Worm (Caenorhabditis elegans) whole organism, L4 larva: ENCODE data around the gene pdfr-1.
"Not testable (repeated sequence)": the region's sequence is repeated elsewhere in the genome, so short reads cannot be mapped to it uniquely, and the experiment has no call there.

Experiments
- D1046.2 ChIP-seq: fragments of 200-800 bp; sonication (Bioruptor generic); IDR thresholded peaks from 2 replicates; pipeline ENCODE4 v1.3.6; 2022; ENCODE audit warnings: missing genetic modification characterization, missing compliant biosample characterization
- F26F4.8 ChIP-seq: fragments of 200-800 bp; sonication (Bioruptor generic); conservative IDR thresholded peaks from 2 replicates; pipeline ENCODE4 v1.3.6; 2022; ENCODE audit warnings: missing genetic modification characterization, missing compliant biosample characterization
- F44E2.7 ChIP-seq: fragments of 200-800 bp; sonication (Bioruptor generic); IDR thresholded peaks from 2 replicates; pipeline ENCODE4 v2.1.2; 2022; ENCODE audit warnings: missing genetic modification characterization, missing compliant biosample characterization
- Y48G9A.11 ChIP-seq: fragments of 200-800 bp; sonication (Bioruptor generic); IDR thresholded peaks from 2 replicates; pipeline ENCODE4 v1.3.6; 2022; ENCODE audit warnings: missing genetic modification reagents, missing genetic modification characterization, missing compliant biosample characterization
- Y75B8A.6 ChIP-seq: fragments of 200-800 bp; sonication (Bioruptor generic); IDR thresholded peaks from 2 replicates; pipeline ENCODE4 v1.3.6; 2022; ENCODE audit warnings: missing genetic modification reagents, missing genetic modification characterization, missing compliant biosample characterization
- ZK337.2 ChIP-seq: fragments of 200-800 bp; sonication (Bioruptor generic); IDR thresholded peaks from 2 replicates; pipeline ENCODE4 v1.3.6; 2022; ENCODE audit warnings: missing genetic modification reagents, missing genetic modification characterization, missing compliant biosample characterization
- attf-4 ChIP-seq: sonication (generic microtip); optimal IDR thresholded peaks from 3 replicates; lab custom pipeline; 2017; ENCODE audit warnings: missing biosample characterization, missing genetic modification characterization
- ceh-20 ChIP-seq: fragments of 200-800 bp; sonication (Bioruptor generic); IDR thresholded peaks from 2 replicates; pipeline ENCODE4 v1.3.6; 2022; ENCODE audit warnings: missing genetic modification reagents, missing genetic modification characterization, missing compliant biosample characterization
- ceh-44 ChIP-seq: fragments of 200-800 bp; sonication (Bioruptor generic); IDR thresholded peaks from 2 replicates; pipeline ENCODE4 v1.3.6; 2022; ENCODE audit warnings: missing genetic modification reagents, missing genetic modification characterization, missing compliant biosample characterization
- ces-1 ChIP-seq: fragments of 150-350 bp; sonication (generic microtip); optimal IDR thresholded peaks from 4 replicates; lab custom pipeline; 2014; ENCODE audit warnings: missing biosample characterization, missing genetic modification reagents, missing genetic modification characterization
- ctbp-1 ChIP-seq: fragments of 200-800 bp; sonication (Bioruptor generic); IDR thresholded peaks from 2 replicates; pipeline ENCODE4 v1.3.6; 2022; ENCODE audit warnings: missing genetic modification reagents, missing genetic modification characterization, missing compliant biosample characterization
- dmd-6 ChIP-seq: fragments of 200-800 bp; sonication (Bioruptor generic); IDR thresholded peaks from 2 replicates; pipeline ENCODE4 v1.3.6; 2022; ENCODE audit warnings: missing genetic modification reagents, missing genetic modification characterization, missing compliant biosample characterization
- dmd-9 ChIP-seq: fragments of 200-800 bp; sonication (Bioruptor generic); IDR thresholded peaks from 2 replicates; pipeline ENCODE4 v1.3.6; 2022; ENCODE audit warnings: missing genetic modification reagents, missing genetic modification characterization, missing compliant biosample characterization
- egl-43 ChIP-seq: fragments of 200-800 bp; sonication (Bioruptor generic); IDR thresholded peaks from 2 replicates; pipeline ENCODE4 v1.3.6; 2022; ENCODE audit warnings: missing genetic modification reagents, missing genetic modification characterization, missing compliant biosample characterization
- fkh-10 ChIP-seq: fragments of 150-350 bp; optimal IDR thresholded peaks from 2 replicates; lab custom pipeline; 2014; ENCODE audit warnings: missing biosample characterization, missing genetic modification reagents, missing genetic modification characterization
- hlh-30 ChIP-seq: sonication (generic microtip); optimal IDR thresholded peaks from 2 replicates; lab custom pipeline; 2017; ENCODE audit warnings: antibody characterized with exemption, mild to moderate bottlenecking, missing genetic modification characterization, missing compliant biosample characterization; ENCODE audit not compliant: insufficient read depth
- hmg-1.1 ChIP-seq: fragments of 200-800 bp; sonication (Bioruptor generic); IDR thresholded peaks from 2 replicates; pipeline ENCODE4 v1.3.6; 2022; ENCODE audit warnings: missing genetic modification reagents, missing genetic modification characterization, missing compliant biosample characterization
- lim-7 ChIP-seq: fragments of 200-800 bp; sonication (Bioruptor generic); IDR thresholded peaks from 2 replicates; pipeline ENCODE4 v1.3.6; 2022; ENCODE audit warnings: missing genetic modification characterization, missing compliant biosample characterization
- lin-1 ChIP-seq: fragments of 200-800 bp; sonication (Bioruptor generic); IDR thresholded peaks from 2 replicates; pipeline ENCODE4 v1.3.6; 2022; ENCODE audit warnings: missing genetic modification reagents, missing genetic modification characterization, missing compliant biosample characterization
- lin-38 ChIP-seq: fragments of 200-800 bp; sonication (Bioruptor generic); IDR thresholded peaks from 2 replicates; pipeline ENCODE4 v1.3.6; 2022; ENCODE audit warnings: missing genetic modification reagents, missing genetic modification characterization, missing compliant biosample characterization
- lsy-2 ChIP-seq, 2 experiments: fragments of 150-350 bp in 1 of 2; sonication (generic microtip) in 1 of 2; optimal IDR thresholded peaks; 2 replicates each; lab custom pipeline; 2014 to 2017; ENCODE audit warnings: missing biosample characterization in 2 of 2, missing genetic modification characterization in 2 of 2
- madf-5 ChIP-seq, 2 experiments: fragments of 200-800 bp; sonication (Bioruptor generic); IDR thresholded peaks; 2 replicates each; pipeline ENCODE4 v1.3.6; 2022; ENCODE audit warnings: missing compliant biosample characterization in 2 of 2, missing genetic modification characterization in 2 of 2
- madf-9 ChIP-seq: fragments of 200-800 bp; sonication (Bioruptor generic); conservative IDR thresholded peaks from 2 replicates; pipeline ENCODE4 v1.3.6; 2022; ENCODE audit warnings: missing genetic modification reagents, missing genetic modification characterization, missing compliant biosample characterization
- mep-1 ChIP-seq: fragments of 150-350 bp; sonication (generic microtip); optimal IDR thresholded peaks from 3 replicates; lab custom pipeline; 2014; ENCODE audit warnings: missing biosample characterization, missing genetic modification characterization
- mxl-2 ChIP-seq: fragments of 200-800 bp; sonication (Bioruptor generic); conservative IDR thresholded peaks from 2 replicates; pipeline ENCODE4 v1.3.6; 2022; ENCODE audit warnings: missing genetic modification reagents, missing genetic modification characterization, missing compliant biosample characterization
- nhr-11 ChIP-seq: fragments of 150-350 bp; optimal IDR thresholded peaks from 2 replicates; lab custom pipeline; 2014; ENCODE audit warnings: missing biosample characterization, missing genetic modification characterization
- nhr-41 ChIP-seq: fragments of 200-800 bp; sonication (Bioruptor generic); IDR thresholded peaks from 2 replicates; pipeline ENCODE4 v1.3.6; 2022; ENCODE audit warnings: missing genetic modification reagents, missing genetic modification characterization, missing compliant biosample characterization
- pha-4 ChIP-seq, 2 experiments: fragments of 150-350 bp in 1 of 2; fragments of 200-800 bp in 1 of 2; sonication (Bioruptor generic) in 1 of 2; IDR thresholded peaks in 1 of 2; optimal IDR thresholded peaks in 1 of 2; 2 replicates each; pipeline versions ENCODE4 v1.3.6 to Lab custom; 2014 to 2022; ENCODE audit warnings: missing genetic modification characterization in 2 of 2, missing genetic modification reagents in 2 of 2, missing biosample characterization in 1 of 2, missing compliant biosample characterization in 1 of 2
- set-16 ChIP-seq: fragments of 200-800 bp; sonication (Bioruptor generic); IDR thresholded peaks from 2 replicates; pipeline ENCODE4 v1.3.6; 2022; ENCODE audit warnings: missing genetic modification reagents, missing genetic modification characterization, missing compliant biosample characterization
- snpc-1.2 ChIP-seq: fragments of 200-800 bp; sonication (Bioruptor generic); IDR thresholded peaks from 2 replicates; pipeline ENCODE4 v1.3.6; 2022; ENCODE audit warnings: missing genetic modification reagents, missing genetic modification characterization, missing compliant biosample characterization
- tra-1 ChIP-seq: fragments of 200-800 bp; sonication (Bioruptor generic); IDR thresholded peaks from 2 replicates; pipeline ENCODE4 v1.3.6; 2022; ENCODE audit warnings: missing genetic modification reagents, missing genetic modification characterization, missing compliant biosample characterization
- unc-62 ChIP-seq, 3 experiments: fragments of 150-350 bp in 1 of 3; sonication (generic microtip); optimal IDR thresholded peaks in 2 of 3; peaks in 1 of 3; 1 replicate in 1 of 3; 2 replicates in 2 of 3; lab custom pipeline; 2014 to 2017; ENCODE audit warnings: missing biosample characterization in 3 of 3, missing genetic modification characterization in 3 of 3, missing genetic modification reagents in 3 of 3, missing genotype in 1 of 3
- vab-7 ChIP-seq: fragments of 200-800 bp; sonication (Bioruptor generic); IDR thresholded peaks from 2 replicates; pipeline ENCODE4 v1.3.6; 2022; ENCODE audit warnings: missing genetic modification reagents, missing genetic modification characterization, missing compliant biosample characterization
- zfp-3 ChIP-seq: fragments of 200-800 bp; sonication (Bioruptor generic); conservative IDR thresholded peaks from 2 replicates; pipeline ENCODE4 v1.3.6; 2022; ENCODE audit warnings: missing genetic modification reagents, missing genetic modification characterization, missing compliant biosample characterization
- zip-11 ChIP-seq: fragments of 200-800 bp; sonication (Bioruptor generic); IDR thresholded peaks from 2 replicates; pipeline ENCODE4 v1.3.6; 2022; ENCODE audit warnings: missing genetic modification characterization, missing compliant biosample characterization

Gene pdfr-1

DNA sequence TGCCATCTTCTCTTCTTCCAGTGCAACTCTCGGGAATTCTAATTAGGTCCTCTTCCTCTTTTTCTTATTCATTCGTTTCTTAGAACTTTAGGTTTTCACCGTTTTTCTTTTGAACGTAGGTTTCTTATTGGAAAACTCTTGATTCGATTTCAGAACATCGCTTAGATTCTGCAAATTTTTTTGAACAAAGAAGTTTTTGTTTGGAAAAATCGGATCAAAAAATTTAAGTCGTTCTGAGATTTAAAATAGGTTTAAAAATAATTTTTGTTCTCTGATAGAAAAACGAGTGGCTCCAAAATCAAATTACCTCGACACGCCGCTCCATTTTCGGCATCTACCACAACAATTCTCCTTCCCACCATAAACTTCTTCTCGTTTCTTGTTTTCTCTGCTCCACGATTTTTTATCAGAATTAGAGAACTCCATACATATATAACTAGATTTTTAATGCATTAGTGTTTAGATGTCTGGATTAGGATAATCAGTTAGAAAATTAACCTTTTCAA is 18.9 kb upstream of the pdfr-1 start:
- TF ChIP-seq fkh-10 (GFP tag; lab: Kevin White, UChicago), result peak; percentile 52
- no peak for TF ChIP-seq mxl-2
- peak; percentile 55 for TF ChIP-seq ces-1
- no peak for TF ChIP-seq set-16
- peak in 1 of 2 experiments; percentile 80 for TF ChIP-seq unc-62 (GFP tag; optimal IDR thresholded peaks at IDR 0.05 in 1 of 2; lab: Kevin White, UChicago)
- TF ChIP-seq unc-62 (tag; optimal IDR thresholded peaks at IDR 0.05; lab: Kevin White, UChicago), result no peak
- TF ChIP-seq, all 104 proteins: peak for 3

DNA sequence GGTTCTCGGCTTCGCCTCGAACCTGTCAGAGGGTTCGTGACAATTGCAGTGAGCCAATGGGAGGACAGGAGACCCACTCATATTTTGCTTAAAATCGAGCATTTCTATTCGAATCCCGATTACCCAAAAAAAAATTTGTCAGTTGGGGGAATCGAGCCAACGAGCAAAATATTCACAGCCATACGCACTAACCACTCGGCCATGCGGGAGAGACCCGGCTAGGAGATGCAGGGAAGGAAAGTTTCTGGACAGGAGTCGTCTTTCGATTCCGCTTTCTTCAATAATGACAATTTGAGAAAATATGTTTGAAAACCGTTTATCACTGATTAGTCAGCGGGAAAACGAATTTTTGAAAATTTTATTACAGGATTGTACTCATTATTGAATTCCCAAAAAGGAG is 9.8 kb upstream of the pdfr-1 start:
- TF ChIP-seq pha-4 (GFP tag; IDR thresholded peaks at IDR 0.05; lab: Robert Waterston, UW) (peak; percentile 79), ZK337.2 (peak; percentile 62; the same call in 1 of the 2 replicates), mxl-2 (peak; percentile 59; the same call in 1 of the 2 replicates), F26F4.8 (GFP tag; lab: Robert Waterston, UW) (peak; percentile 81), lim-7 (GFP tag; lab: Robert Waterston, UW) (peak; percentile 98), lin-1 (peak; percentile 61; the same call in 1 of the 2 replicates), madf-9 (peak; percentile 77), ceh-44 (GFP tag; lab: Robert Waterston, UW) (peak; percentile 50; the same call in 1 of the 2 replicates), ceh-20 (GFP tag; lab: Robert Waterston, UW) (0 out of 2 replicates have a peak, but pooled peaks have one; percentile 28), hmg-1.1 (GFP tag; lab: Robert Waterston, UW) (peak; percentile 79), madf-5 (GFP tag; IDR thresholded peaks at IDR 0.05; lab: Robert Waterston, UW) (peak in 1 of 2 experiments; percentile 56; a peak in 1 of 4 replicates), ctbp-1 (GFP tag; lab: Robert Waterston, UW) (peak; percentile 76), tra-1 (GFP tag; lab: Robert Waterston, UW) (peak; percentile 58; the same call in 1 of the 2 replicates), egl-43 (GFP tag; lab: Robert Waterston, UW) (peak; percentile 95), Y75B8A.6 (GFP tag; lab: Robert Waterston, UW) (peak; percentile 63; the same call in 1 of the 2 replicates), set-16 (peak; percentile 47), dmd-9 (peak; percentile 69), nhr-41 (peak; percentile 90), D1046.2 (GFP tag; lab: Robert Waterston, UW) (peak; percentile 91), Y48G9A.11 (GFP tag; lab: Robert Waterston, UW) (peak; percentile 76), F44E2.7 (GFP tag; lab: Robert Waterston, UW) (peak; percentile 90), zfp-3 (GFP tag; lab: Robert Waterston, UW) (0 out of 2 replicates have a peak, but pooled peaks have one; percentile 35), lin-38 (peak; percentile 83), vab-7 (GFP tag; lab: Robert Waterston, UW) (peak; percentile 92), dmd-6 (GFP tag; lab: Robert Waterston, UW) (peak; percentile 39; the same call in 1 of the 2 replicates)
- not testable (repeated sequence) for TF ChIP-seq pha-4 (tag; optimal IDR thresholded peaks at IDR 0.05; lab: Kevin White, UChicago)
- TF ChIP-seq, all 104 proteins: peak for 25; not testable (repeated sequence) for 79

DNA sequence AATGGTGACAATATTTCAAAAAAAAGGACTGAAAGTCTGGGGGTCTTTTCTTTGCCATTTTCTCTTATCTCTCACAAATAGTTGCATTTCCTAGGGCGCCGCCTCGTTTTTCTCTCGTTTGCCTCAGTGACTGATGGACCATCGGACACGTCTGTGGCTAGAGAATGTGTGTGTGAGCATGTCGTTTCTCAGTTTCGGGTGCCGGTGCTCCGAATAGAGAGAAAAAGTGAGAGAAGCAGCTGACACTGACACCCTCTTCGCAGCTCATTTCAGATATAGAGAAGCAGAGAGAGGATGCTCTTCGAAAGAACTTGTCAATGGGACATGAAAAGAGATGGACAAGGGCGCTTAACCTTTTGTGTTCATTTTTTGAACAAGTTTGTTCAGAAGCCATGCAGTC is 3.9 kb upstream of the pdfr-1 start:
- TF ChIP-seq snpc-1.2 (no peak), nhr-11 (tag; lab: Kevin White, UChicago) (peak; percentile 31), unc-62 (GFP tag; optimal IDR thresholded peaks at IDR 0.05 in 1 of 2; lab: Kevin White, UChicago) (peak in 1 of 2 experiments; percentile 78), unc-62 (tag; optimal IDR thresholded peaks at IDR 0.05; lab: Kevin White, UChicago) (no peak), zip-11 (no peak), set-16 (no peak; the same call in 1 of the 2 replicates), ctbp-1 (GFP tag; lab: Robert Waterston, UW) (peak; percentile 26; the same call in 1 of the 2 replicates), D1046.2 (GFP tag; lab: Robert Waterston, UW) (no peak), lsy-2 (tag; optimal IDR thresholded peaks at IDR 0.05; lab: Kevin White, UChicago) (peak in 1 of 2 experiments; percentile 15), attf-4 (tag; lab: Kevin White, UChicago) (no peak), hlh-30 (tag; lab: Kevin White, UChicago) (peak; percentile 50), mep-1 (tag; lab: Kevin White, UChicago) (peak; percentile 37)
